Fruit fly (Drosophila melanogaster) whole organism, pupa: ENCODE data around the gene iav.

Source experiments
- CG10348 ChIP-seq: fragments of 200-800 bp; sonication (Bioruptor generic); IDR thresholded peaks from 2 replicates; pipeline ENCODE4 v1.3.6; 2022; ENCODE audit warnings: missing biosample characterization, missing genetic modification characterization
- CG12605 ChIP-seq: fragments of 200-800 bp; sonication (Bioruptor generic); IDR thresholded peaks from 2 replicates; pipeline ENCODE4 v1.3.6; 2022; ENCODE audit warnings: missing biosample characterization, missing genetic modification characterization
- CG13204 ChIP-seq: fragments of 200-800 bp; sonication (Bioruptor generic); optimal IDR thresholded peaks from 2 replicates; lab custom pipeline; 2018; ENCODE audit warnings: missing biosample characterization, mild to moderate bottlenecking, missing genetic modification characterization, moderate library complexity
- CG14655 ChIP-seq: fragments of 200-800 bp; sonication (Bioruptor generic); optimal IDR thresholded peaks from 3 replicates; lab custom pipeline; 2017; ENCODE audit warnings: mild to moderate bottlenecking, missing biosample characterization, missing genetic modification reagents, missing genetic modification characterization
- CG15710 ChIP-seq: fragments of 200-800 bp; sonication (Bioruptor generic); optimal IDR thresholded peaks from 2 replicates; lab custom pipeline; 2018; ENCODE audit warnings: missing biosample characterization, mild to moderate bottlenecking, missing genetic modification characterization, moderate library complexity
- CG17806 ChIP-seq: fragments of 200-800 bp; sonication (Bioruptor generic); optimal IDR thresholded peaks from 2 replicates; lab custom pipeline; 2018; ENCODE audit warnings: missing biosample characterization, mild to moderate bottlenecking, missing genetic modification characterization, moderate library complexity
- CG32121 ChIP-seq: fragments of 200-800 bp; sonication (Bioruptor generic); IDR thresholded peaks from 2 replicates; pipeline ENCODE4 v1.3.6; 2022; ENCODE audit warnings: missing biosample characterization, missing genetic modification characterization
- CG34367 ChIP-seq: fragments of 200-800 bp; sonication (Bioruptor generic); optimal IDR thresholded peaks from 2 replicates; lab custom pipeline; 2018; ENCODE audit warnings: missing biosample characterization, mild to moderate bottlenecking, missing genetic modification characterization
- CG4496 ChIP-seq: fragments of 200-800 bp; sonication (Bioruptor generic); IDR thresholded peaks from 3 replicates; pipeline ENCODE4 v1.3.6; 2022; ENCODE audit warnings: missing biosample characterization, missing genetic modification characterization
- CG8159 ChIP-seq: fragments of 200-800 bp; sonication (Bioruptor generic); optimal IDR thresholded peaks from 3 replicates; lab custom pipeline; 2018; ENCODE audit warnings: missing biosample characterization, mild to moderate bottlenecking, missing genetic modification characterization, moderate library complexity
- CG8301 ChIP-seq: fragments of 200-800 bp; sonication (Bioruptor generic); optimal IDR thresholded peaks from 2 replicates; lab custom pipeline; 2018; ENCODE audit warnings: missing biosample characterization, mild to moderate bottlenecking, missing genetic modification characterization
- CG9948 ChIP-seq: fragments of 200-800 bp; sonication (Bioruptor generic); optimal IDR thresholded peaks from 2 replicates; lab custom pipeline; 2018; ENCODE audit warnings: missing biosample characterization, mild to moderate bottlenecking, missing genetic modification characterization, moderate library complexity
- D1 ChIP-seq: fragments of 200-800 bp; sonication (Bioruptor generic); optimal IDR thresholded peaks from 2 replicates; lab custom pipeline; 2018; ENCODE audit warnings: missing biosample characterization, mild to moderate bottlenecking, missing genetic modification characterization, moderate library complexity
- EcR ChIP-seq: fragments of 200-800 bp; sonication (Bioruptor generic); optimal IDR thresholded peaks from 3 replicates; lab custom pipeline; 2019; ENCODE audit warnings: missing biosample characterization, missing genetic modification characterization, mild to moderate bottlenecking, moderate library complexity, missing genetic modification reagents
- Ets98B ChIP-seq: fragments of 200-800 bp; sonication (Bioruptor generic); IDR thresholded peaks from 2 replicates; pipeline ENCODE4 v1.3.6; 2022; ENCODE audit warnings: missing biosample characterization, missing genetic modification characterization
- Pif1A ChIP-seq: fragments of 200-800 bp; sonication (Bioruptor generic); optimal IDR thresholded peaks from 3 replicates; lab custom pipeline; 2016; ENCODE audit warnings: missing biosample characterization, missing genetic modification characterization
- Pif1B ChIP-seq: fragments of 200-800 bp; sonication (Bioruptor generic); optimal IDR thresholded peaks from 3 replicates; lab custom pipeline; 2016; ENCODE audit warnings: missing biosample characterization, missing genetic modification characterization
- Snoo ChIP-seq: fragments of 200-800 bp; sonication (Bioruptor generic); optimal IDR thresholded peaks from 3 replicates; lab custom pipeline; 2017; ENCODE audit warnings: missing biosample characterization, mild to moderate bottlenecking, missing genetic modification characterization, inconsistent platforms
- fd96Ca ChIP-seq: fragments of 200-800 bp; sonication (Bioruptor generic); IDR thresholded peaks from 3 replicates; pipeline ENCODE4 v1.3.6; 2022; ENCODE audit warnings: missing biosample characterization, missing genetic modification characterization
- gl ChIP-seq: fragments of 200-800 bp; sonication (Bioruptor generic); optimal IDR thresholded peaks from 2 replicates; lab custom pipeline; 2018; ENCODE audit warnings: missing biosample characterization, mild to moderate bottlenecking, missing genetic modification characterization
- rn ChIP-seq: fragments of 200-800 bp; sonication (Bioruptor generic); IDR thresholded peaks from 2 replicates; pipeline ENCODE4 v1.3.6; 2022; ENCODE audit warnings: missing biosample characterization, missing genetic modification characterization

Gene iav

DNA sequence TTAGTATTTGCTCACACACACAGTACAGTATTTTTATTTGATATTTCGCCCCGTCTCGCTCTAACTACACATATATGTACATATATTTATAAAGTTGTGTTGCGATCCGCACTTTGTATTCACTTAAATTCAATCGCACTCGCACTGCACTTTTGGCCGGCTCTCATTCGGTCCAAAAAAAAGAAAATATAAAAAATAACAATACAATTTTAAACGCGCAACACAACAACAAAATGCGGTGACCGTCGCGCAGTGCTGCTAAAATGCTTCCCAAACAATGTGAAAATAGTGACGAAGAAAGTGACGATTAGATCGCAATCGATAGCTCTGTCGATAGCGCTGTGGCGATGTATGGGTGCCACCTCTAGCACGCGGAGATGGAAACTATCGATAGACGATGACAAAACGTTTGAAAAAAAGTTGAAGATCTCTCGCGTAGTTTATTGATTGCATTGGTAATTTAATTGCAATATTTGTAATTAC lies 10.4 kb upstream of the iav start, which contains the start of the genes C3G and pod1:
Gene C3G, minus strand, starts transcription at position 282 of the 483 bp plus-strand sequence.
Gene pod1, plus strand, starts transcription at position 373 of the 483 bp plus-strand sequence.
- peak; percentile 47 for TF ChIP-seq Pif1B
- TF ChIP-seq CG14655 (GFP tag; lab: Kevin White, UChicago) = peak; percentile 10
- peak; percentile 10; the same call in 1 of the 2 replicates for TF ChIP-seq CG12605 (GFP tag; lab: Robert Waterston, UW)
- TF ChIP-seq CG32121 (GFP tag; lab: Robert Waterston, UW) = no peak

DNA sequence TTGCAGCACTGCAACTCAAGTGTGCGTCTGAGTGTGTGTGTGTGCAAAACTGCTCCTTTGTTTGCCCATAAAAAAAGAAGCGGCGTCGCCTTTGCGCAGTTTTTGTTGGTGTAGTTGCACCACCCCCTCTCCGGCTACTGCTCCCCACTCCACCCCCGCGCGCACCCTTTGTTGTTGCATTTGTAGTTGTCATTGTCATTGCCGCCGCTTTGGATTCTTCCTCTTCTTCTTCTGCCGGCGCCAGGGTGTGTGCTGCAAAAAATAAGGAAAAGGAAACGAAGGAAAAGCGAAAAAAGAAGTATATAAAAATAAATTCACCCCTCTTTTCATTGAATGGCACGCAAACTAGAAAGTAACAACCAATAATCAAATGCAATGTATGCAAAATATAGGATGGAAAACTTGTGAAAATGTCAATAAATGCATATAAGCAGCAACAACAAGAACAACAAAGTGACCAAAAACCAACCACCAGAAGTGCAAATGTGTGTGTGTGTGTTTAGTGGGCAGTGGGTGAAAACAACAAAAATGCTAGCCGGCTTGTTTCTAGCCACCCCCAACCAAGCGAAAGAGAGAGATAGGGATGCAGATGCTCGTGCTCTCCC lies 9.8 kb upstream of the iav start:
- no peak for TF ChIP-seq gl (tag; lab: Kevin White, UChicago)
- peak; percentile 52 for TF ChIP-seq CG13204
- no peak for TF ChIP-seq CG4496 (GFP tag; lab: Robert Waterston, UW)
- peak; percentile 15 for TF ChIP-seq CG14655 (GFP tag; lab: Kevin White, UChicago)
- no peak for TF ChIP-seq Pif1B

DNA sequence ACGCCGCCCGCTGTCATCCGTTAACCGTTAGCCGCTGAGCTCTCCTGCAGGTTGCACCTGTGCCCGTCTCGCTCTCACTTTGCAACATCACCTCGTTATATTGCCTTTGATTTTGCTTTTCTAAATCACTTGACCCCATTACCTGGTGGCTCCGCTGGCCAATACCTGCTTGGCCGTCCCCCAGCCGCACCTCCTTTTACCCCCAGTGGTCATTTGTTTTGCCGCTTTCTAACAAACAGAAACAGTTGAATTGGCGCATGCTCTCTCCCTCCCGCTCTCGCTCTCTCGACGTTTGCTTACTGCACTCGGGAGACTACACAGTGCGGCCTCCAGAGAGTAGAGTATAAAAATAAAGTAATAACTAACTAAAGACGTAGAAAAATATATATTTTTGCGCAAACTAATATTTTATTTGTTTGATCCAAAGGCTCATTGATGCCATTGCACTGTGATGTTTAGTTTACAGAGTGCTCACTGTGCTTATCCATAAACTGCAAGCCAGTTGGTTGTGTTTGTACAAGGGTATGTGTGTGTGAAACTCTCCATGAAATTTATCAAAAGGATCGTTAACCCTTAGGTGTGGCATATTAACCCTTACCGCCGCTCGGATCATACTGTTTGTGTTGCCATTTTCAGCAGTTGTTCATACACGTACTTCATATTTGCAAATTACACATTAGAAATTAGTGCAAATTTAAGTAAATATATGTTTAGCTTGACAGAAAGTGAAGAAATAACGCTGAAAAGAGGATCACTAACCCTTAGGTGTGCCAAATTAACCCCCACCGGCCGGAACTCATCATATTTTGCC lies 9.1 kb upstream of the iav start:
- TF ChIP-seq Pif1B (peak; percentile 94), fd96Ca (peak; percentile 95), CG12605 (GFP tag; lab: Robert Waterston, UW) (peak; percentile 96), CG9948 (tag; lab: Kevin White, UChicago) (peak; percentile 67), rn (peak; percentile 88), CG14655 (GFP tag; lab: Kevin White, UChicago) (peak; percentile 90), Ets98B (GFP tag; lab: Robert Waterston, UW) (peak; percentile 98), CG32121 (GFP tag; lab: Robert Waterston, UW) (peak; percentile 98), CG17806 (tag; lab: Kevin White, UChicago) (peak; percentile 70), gl (tag; lab: Kevin White, UChicago) (peak; percentile 31), EcR (GFP tag; lab: Kevin White, UChicago) (peak; percentile 17), CG8159 (tag; lab: Kevin White, UChicago) (peak; percentile 72), Pif1A (GFP tag; lab: Kevin White, UChicago) (peak; percentile 92), CG10348 (peak; percentile 77; the same call in 1 of the 2 replicates), CG4496 (GFP tag; lab: Robert Waterston, UW) (peak; percentile 98), D1 (tag; lab: Kevin White, UChicago) (no peak), CG34367 (tag; lab: Kevin White, UChicago) (peak; percentile 77), CG15710 (peak; percentile 80), CG13204 (no peak), CG8301 (peak; percentile 89), Snoo (tag; lab: Kevin White, UChicago) (peak; percentile 84)

DNA sequence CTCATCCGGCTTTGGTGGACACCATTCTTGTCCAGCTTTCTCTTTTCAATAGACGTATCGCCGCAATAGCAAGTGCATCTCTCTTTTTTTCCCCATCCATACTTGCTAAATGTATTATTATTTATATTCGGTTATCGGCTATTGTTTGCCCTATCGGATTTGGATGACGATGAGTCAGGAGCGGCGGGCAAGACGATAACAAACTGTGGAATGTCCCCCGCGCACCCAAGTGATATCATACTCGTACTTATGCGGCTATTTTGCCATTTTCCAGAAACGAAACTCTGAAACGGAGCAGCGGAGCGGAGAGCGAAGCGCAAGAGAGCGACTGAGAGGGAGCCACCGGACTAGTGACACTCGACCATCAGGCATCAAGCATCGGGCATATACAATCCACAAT lies 8.4 kb upstream of the iav start:
- no peak for TF ChIP-seq gl (tag; lab: Kevin White, UChicago)
- no peak for TF ChIP-seq rn
- no peak for TF ChIP-seq EcR (GFP tag; lab: Kevin White, UChicago)
- no peak for TF ChIP-seq Pif1B
- no peak for TF ChIP-seq CG8159 (tag; lab: Kevin White, UChicago)
- TF ChIP-seq CG14655 (GFP tag; lab: Kevin White, UChicago) = no peak
- TF ChIP-seq CG17806 (tag; lab: Kevin White, UChicago) = no peak
- TF ChIP-seq CG9948 (tag; lab: Kevin White, UChicago) = no peak
- TF ChIP-seq CG32121 (GFP tag; lab: Robert Waterston, UW) = no peak
- TF ChIP-seq CG13204 = no peak
- no peak for TF ChIP-seq fd96Ca
- TF ChIP-seq CG34367 (tag; lab: Kevin White, UChicago) = no peak
- TF ChIP-seq CG15710 = no peak
- TF ChIP-seq CG8301 = no peak
- TF ChIP-seq CG10348 = no peak
- no peak for TF ChIP-seq CG12605 (GFP tag; lab: Robert Waterston, UW)
- no peak for TF ChIP-seq Ets98B (GFP tag; lab: Robert Waterston, UW)

DNA sequence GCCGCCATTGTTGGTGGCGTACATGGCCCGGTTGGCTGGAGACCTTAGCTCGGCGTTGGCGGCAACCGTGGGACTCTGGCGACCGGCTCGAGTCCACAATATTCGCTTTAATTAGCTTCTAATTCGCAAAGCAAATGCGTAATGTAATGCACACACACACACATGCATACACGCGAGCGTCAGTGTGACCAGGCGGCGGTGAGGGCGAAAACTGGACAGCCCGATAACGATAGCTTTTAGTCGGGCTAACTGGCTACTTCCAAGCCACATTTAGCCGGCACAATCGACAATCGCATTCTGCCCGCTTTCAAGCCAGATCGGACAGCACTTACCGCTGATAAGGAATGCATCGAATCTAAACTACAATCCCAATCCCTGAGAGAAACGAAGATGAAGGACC lies 6.9 kb downstream of the iav start, which contains the start of the genes Nf-YC and xit:
Gene Nf-YC, minus strand, starts transcription at position 217 of the 400 bp plus-strand sequence.
Gene xit, plus strand, starts transcription at position 314 of the 400 bp plus-strand sequence.
- TF ChIP-seq rn (no peak), D1 (tag; lab: Kevin White, UChicago) (no peak), CG17806 (tag; lab: Kevin White, UChicago) (no peak), CG8301 (no peak), CG34367 (tag; lab: Kevin White, UChicago) (no peak), CG10348 (no peak), gl (tag; lab: Kevin White, UChicago) (no peak), Ets98B (GFP tag; lab: Robert Waterston, UW) (0 out of 2 replicates have a peak, but pooled peaks have one; percentile 7), CG32121 (GFP tag; lab: Robert Waterston, UW) (peak; percentile 16; the same call in 1 of the 2 replicates), CG14655 (GFP tag; lab: Kevin White, UChicago) (no peak), EcR (GFP tag; lab: Kevin White, UChicago) (no peak), CG8159 (tag; lab: Kevin White, UChicago) (no peak), Pif1A (GFP tag; lab: Kevin White, UChicago) (no peak), CG13204 (no peak), CG4496 (GFP tag; lab: Robert Waterston, UW) (no peak), fd96Ca (peak; percentile 38; the same call in 1 of the 3 replicates), Pif1B (no peak), CG12605 (GFP tag; lab: Robert Waterston, UW) (no peak), CG9948 (tag; lab: Kevin White, UChicago) (no peak)
